Worm (Caenorhabditis elegans) whole organism, L4/young adult: ENCODE results near the gene F25B5.3.

ENCODE experiments used
- W03F9.2 ChIP-seq: fragments of 150-350 bp; optimal IDR thresholded peaks from 2 replicates; lab custom pipeline; 2014; ENCODE audit warnings: missing biosample characterization, missing genetic modification characterization
- dao-5 ChIP-seq: sonication (generic microtip); optimal IDR thresholded peaks from 2 replicates; lab custom pipeline; 2016; ENCODE audit warnings: missing genotype, missing genetic modification characterization, moderate library complexity, missing compliant biosample characterization
- him-1 ChIP-seq: sonication (generic microtip); optimal IDR thresholded peaks from 2 replicates; lab custom pipeline; 2016; ENCODE audit warnings: missing genotype, missing genetic modification reagents, missing genetic modification characterization, missing compliant biosample characterization

- TF ChIP-seq dao-5 (tag; lab: Kevin White, UChicago) (no peak), W03F9.2 (tag; lab: Kevin White, UChicago) (no peak), him-1 (tag; lab: Kevin White, UChicago) (no peak)
These were observed 15.5 kb downstream of the F25B5.3 start for ce11 chrIII:5964058-5964632.
